Worm (Caenorhabditis elegans) whole organism, L1 larva: ENCODE results near the gene gcy-37.
A peak's percentile ranks its signal among the peaks of the same experiment; 100 is the strongest.

Source experiments
- C16A3.4 ChIP-seq: fragments of 150-350 bp; optimal IDR thresholded peaks from 2 replicates; lab custom pipeline; 2014; ENCODE audit warnings: missing biosample characterization, missing genetic modification characterization
- Y116A8C.19 ChIP-seq: sonication (generic microtip); optimal IDR thresholded peaks from 2 replicates; lab custom pipeline; 2016; ENCODE audit warnings: missing compliant biosample characterization, missing genetic modification characterization, borderline replicate concordance
- aha-1 ChIP-seq: fragments of 150-350 bp; optimal IDR thresholded peaks from 2 replicates; lab custom pipeline; 2014; ENCODE audit warnings: missing biosample characterization, missing genetic modification characterization
- alr-1 ChIP-seq: fragments of 200-800 bp; sonication (Bioruptor generic); optimal IDR thresholded peaks from 2 replicates; lab custom pipeline; 2018; ENCODE audit warnings: borderline replicate concordance, mild to moderate bottlenecking, missing genetic modification characterization, missing compliant biosample characterization
- ama-1 ChIP-seq: fragments of 150-350 bp; optimal IDR thresholded peaks from 2 replicates; lab custom pipeline; 2014
- blmp-1 ChIP-seq: fragments of 150-350 bp; optimal IDR thresholded peaks from 2 replicates; lab custom pipeline; 2014; ENCODE audit warnings: missing biosample characterization, missing genetic modification characterization
- ceh-63 ChIP-seq: fragments of 200-800 bp; sonication (Bioruptor generic); optimal IDR thresholded peaks from 2 replicates; lab custom pipeline; 2018; ENCODE audit warnings: mild to moderate bottlenecking, missing genetic modification characterization, missing compliant biosample characterization
- ceh-82 ChIP-seq, 3 experiments: fragments of 150-350 bp in 1 of 3; sonication (generic microtip) in 2 of 3; optimal IDR thresholded peaks; 2 replicates each; lab custom pipeline; 2014 to 2017; ENCODE audit warnings: missing biosample characterization in 3 of 3, missing genetic modification characterization in 3 of 3
- ceh-88 ChIP-seq: fragments of 200-800 bp; sonication (Bioruptor generic); IDR thresholded peaks from 2 replicates; pipeline ENCODE4 v1.3.6; 2022; ENCODE audit warnings: missing genetic modification characterization, missing compliant biosample characterization
- dsc-1 ChIP-seq: sonication (generic microtip); optimal IDR thresholded peaks from 2 replicates; lab custom pipeline; 2016; ENCODE audit warnings: mild to moderate bottlenecking, missing genetic modification characterization, missing compliant biosample characterization
- efl-1 ChIP-seq, 4 experiments: fragments of 150-350 bp; optimal IDR thresholded peaks in 3 of 4; peaks in 1 of 4; 1 replicate in 1 of 4; 2 replicates in 3 of 4; lab custom pipeline; 2014; ENCODE audit warnings: missing biosample characterization in 2 of 4, missing genetic modification characterization in 2 of 4, missing genetic modification reagents in 2 of 4
- efl-3 ChIP-seq: fragments of 200-800 bp; sonication (Bioruptor generic); optimal IDR thresholded peaks from 2 replicates; lab custom pipeline; 2018; ENCODE audit warnings: mild to moderate bottlenecking, missing genetic modification characterization, missing compliant biosample characterization
- egl-13 ChIP-seq: sonication (generic microtip); optimal IDR thresholded peaks from 2 replicates; lab custom pipeline; 2016; ENCODE audit warnings: missing genotype, missing genetic modification reagents, missing genetic modification characterization, missing compliant biosample characterization
- egl-27 ChIP-seq, 2 experiments: fragments of 150-350 bp in 1 of 2; sonication (generic microtip); optimal IDR thresholded peaks; 3 replicates each; lab custom pipeline; 2017 to 2018; ENCODE audit warnings: missing biosample characterization in 2 of 2, missing genetic modification characterization in 2 of 2, missing genetic modification reagents in 2 of 2
- elt-2 ChIP-seq: sonication (generic microtip); optimal IDR thresholded peaks from 2 replicates; lab custom pipeline; 2016; ENCODE audit warnings: missing genetic modification characterization, mild to moderate bottlenecking, inconsistent platforms, missing compliant biosample characterization, missing genetic modification reagents
- elt-3 ChIP-seq, 6 experiments: fragments of 150-350 bp in 1 of 6; sonication (generic microtip); optimal IDR thresholded peaks; 2 replicates each; lab custom pipeline; 2017 to 2018; ENCODE audit warnings: missing biosample characterization in 6 of 6, missing genetic modification characterization in 6 of 6, inconsistent platforms in 1 of 6
- ets-5 ChIP-seq: fragments of 200-800 bp; sonication (Bioruptor generic); IDR thresholded peaks from 2 replicates; pipeline ENCODE4 v1.3.6; 2022; ENCODE audit warnings: missing genetic modification characterization, missing compliant biosample characterization
- fkh-4 ChIP-seq: sonication (generic microtip); optimal IDR thresholded peaks from 2 replicates; lab custom pipeline; 2016; ENCODE audit warnings: missing compliant biosample characterization, missing genetic modification characterization, borderline replicate concordance
- fkh-8 ChIP-seq: sonication (generic microtip); optimal IDR thresholded peaks from 2 replicates; lab custom pipeline; 2016; ENCODE audit warnings: mild to moderate bottlenecking, missing genetic modification characterization, missing compliant biosample characterization
- fos-1 ChIP-seq: fragments of 150-350 bp; optimal IDR thresholded peaks from 2 replicates; lab custom pipeline; 2014; ENCODE audit warnings: missing biosample characterization, missing genetic modification characterization
- grh-1 ChIP-seq: fragments of 200-800 bp; sonication (Bioruptor generic); IDR thresholded peaks from 2 replicates; pipeline ENCODE4 v1.3.6; 2022; ENCODE audit warnings: missing genetic modification reagents, missing genetic modification characterization, missing compliant biosample characterization
- hlh-17 ChIP-seq: fragments of 200-800 bp; sonication (Bioruptor generic); optimal IDR thresholded peaks from 2 replicates; lab custom pipeline; 2018; ENCODE audit warnings: missing genetic modification characterization, mild to moderate bottlenecking, missing compliant biosample characterization, moderate library complexity, borderline replicate concordance
- hlh-4 ChIP-seq: sonication (generic microtip); optimal IDR thresholded peaks from 2 replicates; lab custom pipeline; 2016; ENCODE audit warnings: mild to moderate bottlenecking, missing genetic modification characterization, missing compliant biosample characterization
- irx-1 ChIP-seq: sonication (generic microtip); optimal IDR thresholded peaks from 2 replicates; lab custom pipeline; 2016; ENCODE audit warnings: missing genetic modification characterization, missing compliant biosample characterization
- jun-1 ChIP-seq: fragments of 150-350 bp; optimal IDR thresholded peaks from 2 replicates; lab custom pipeline; 2014; ENCODE audit warnings: missing biosample characterization, missing genetic modification reagents, missing genetic modification characterization
- lin-13 ChIP-seq: fragments of 150-350 bp; optimal IDR thresholded peaks from 2 replicates; lab custom pipeline; 2014; ENCODE audit warnings: missing biosample characterization, missing genetic modification reagents, missing genetic modification characterization
- lin-15B ChIP-seq: fragments of 150-350 bp; sonication (generic microtip); optimal IDR thresholded peaks from 3 replicates; lab custom pipeline; 2014; ENCODE audit warnings: missing biosample characterization, missing genetic modification characterization
- lin-35 ChIP-seq, 2 experiments: fragments of 150-350 bp; optimal IDR thresholded peaks; 2 replicates each; lab custom pipeline; 2014; ENCODE audit warnings: missing biosample characterization in 2 of 2, missing genetic modification characterization in 2 of 2, missing genetic modification reagents in 2 of 2
- lin-39 ChIP-seq: fragments of 150-350 bp; optimal IDR thresholded peaks from 2 replicates; lab custom pipeline; 2014; ENCODE audit warnings: missing biosample characterization, missing genetic modification reagents, missing genetic modification characterization
- mab-9 ChIP-seq: fragments of 200-800 bp; sonication (Bioruptor generic); IDR thresholded peaks from 2 replicates; pipeline ENCODE4 v1.3.6; 2022; ENCODE audit warnings: missing genetic modification reagents, missing genetic modification characterization, missing compliant biosample characterization
- mdl-1 ChIP-seq, 2 experiments: fragments of 150-350 bp; optimal IDR thresholded peaks; 2 replicates each; lab custom pipeline; 2014 to 2017; ENCODE audit warnings: missing biosample characterization in 2 of 2, missing genetic modification characterization in 2 of 2, inconsistent platforms in 1 of 2
- mef-2 ChIP-seq: fragments of 150-350 bp; optimal IDR thresholded peaks from 2 replicates; lab custom pipeline; 2014; ENCODE audit warnings: missing biosample characterization, missing genetic modification characterization
- mep-1 ChIP-seq: fragments of 150-350 bp; optimal IDR thresholded peaks from 2 replicates; lab custom pipeline; 2014; ENCODE audit warnings: missing biosample characterization, missing genetic modification characterization
- nhr-11 ChIP-seq: fragments of 150-350 bp; optimal IDR thresholded peaks from 2 replicates; lab custom pipeline; 2014; ENCODE audit warnings: missing biosample characterization, missing genetic modification characterization
- nhr-19 ChIP-seq: fragments of 200-800 bp; sonication (Bioruptor generic); conservative IDR thresholded peaks from 2 replicates; pipeline ENCODE4 v1.3.6; 2022; ENCODE audit warnings: missing genetic modification characterization, missing compliant biosample characterization
- nhr-20 ChIP-seq: sonication (generic microtip); optimal IDR thresholded peaks from 2 replicates; lab custom pipeline; 2016; ENCODE audit warnings: mild to moderate bottlenecking, missing genetic modification characterization, missing compliant biosample characterization
- nhr-237 ChIP-seq: fragments of 150-350 bp; optimal IDR thresholded peaks from 2 replicates; lab custom pipeline; 2014; ENCODE audit warnings: missing biosample characterization, missing genetic modification characterization
- nhr-28 ChIP-seq: fragments of 150-350 bp; optimal IDR thresholded peaks from 2 replicates; lab custom pipeline; 2014; ENCODE audit warnings: missing biosample characterization, missing genetic modification characterization
- nhr-76 ChIP-seq: sonication (generic microtip); optimal IDR thresholded peaks from 2 replicates; lab custom pipeline; 2017; ENCODE audit warnings: missing biosample characterization, missing genetic modification characterization
- nhr-84 ChIP-seq: sonication (generic microtip); optimal IDR thresholded peaks from 2 replicates; lab custom pipeline; 2017; ENCODE audit warnings: missing biosample characterization, missing genetic modification characterization
- nhr-90 ChIP-seq: sonication (generic microtip); optimal IDR thresholded peaks from 2 replicates; lab custom pipeline; 2016; ENCODE audit warnings: mild to moderate bottlenecking, missing genetic modification characterization, missing compliant biosample characterization; ENCODE audit not compliant: poor library complexity
- pqm-1 ChIP-seq: sonication (generic microtip); optimal IDR thresholded peaks from 3 replicates; lab custom pipeline; 2017; ENCODE audit warnings: missing biosample characterization, missing genetic modification characterization
- rnt-1 ChIP-seq: sonication (generic microtip); optimal IDR thresholded peaks from 2 replicates; lab custom pipeline; 2016; ENCODE audit warnings: mild to moderate bottlenecking, missing genetic modification characterization, moderate library complexity, missing compliant biosample characterization
- skn-1 ChIP-seq: fragments of 150-350 bp; optimal IDR thresholded peaks from 2 replicates; lab custom pipeline; 2014; ENCODE audit warnings: missing biosample characterization, missing genetic modification characterization
- swsn-7 ChIP-seq: sonication (generic microtip); optimal IDR thresholded peaks from 2 replicates; lab custom pipeline; 2016; ENCODE audit warnings: missing genetic modification characterization, missing compliant biosample characterization
- tlp-1 ChIP-seq: fragments of 150-350 bp; optimal IDR thresholded peaks from 2 replicates; lab custom pipeline; 2014; ENCODE audit warnings: missing biosample characterization, missing genetic modification characterization
- unc-130 ChIP-seq: fragments of 150-350 bp; optimal IDR thresholded peaks from 2 replicates; lab custom pipeline; 2017; ENCODE audit warnings: missing biosample characterization, missing genetic modification characterization, inconsistent platforms
- unc-30 ChIP-seq: sonication (generic microtip); optimal IDR thresholded peaks from 2 replicates; lab custom pipeline; 2017; ENCODE audit warnings: missing biosample characterization, missing genetic modification characterization
- unc-86 ChIP-seq: sonication (generic microtip); optimal IDR thresholded peaks from 2 replicates; lab custom pipeline; 2016; ENCODE audit warnings: missing genetic modification characterization, missing compliant biosample characterization
- vab-15 ChIP-seq: sonication (generic microtip); optimal IDR thresholded peaks from 2 replicates; lab custom pipeline; 2017; ENCODE audit warnings: missing genotype, mild to moderate bottlenecking, missing genetic modification characterization, missing compliant biosample characterization
- zag-1 ChIP-seq: fragments of 150-350 bp; optimal IDR thresholded peaks from 2 replicates; lab custom pipeline; 2014; ENCODE audit warnings: missing biosample characterization, missing genetic modification characterization
- zip-4 ChIP-seq: fragments of 200-800 bp; sonication (Bioruptor generic); optimal IDR thresholded peaks from 2 replicates; lab custom pipeline; 2018; ENCODE audit warnings: mild to moderate bottlenecking, missing genetic modification characterization, moderate library complexity, missing compliant biosample characterization
- ztf-11 ChIP-seq, 2 experiments: sonication (generic microtip); optimal IDR thresholded peaks; 2 replicates each; lab custom pipeline; 2016 to 2017; ENCODE audit warnings: missing genetic modification characterization in 2 of 2, missing biosample characterization in 1 of 2, missing compliant biosample characterization in 1 of 2

The gcy-37 gene

ce11 chrIV:2149247-2149756 lies 9.7 kb downstream of the gcy-37 start, which contains the start of gene C54E4.5:
C54E4.5 (minus strand) TSS chrIV:2149297.
- TF ChIP-seq rnt-1 (tag; lab: Kevin White, UChicago) (peak; percentile 3), nhr-90 (tag; lab: Kevin White, UChicago) (peak; percentile 53), pqm-1 (tag; lab: Kevin White, UChicago) (no peak), blmp-1 (tag; lab: Kevin White, UChicago) (peak; percentile 78), swsn-7 (tag; lab: Kevin White, UChicago) (no peak), zag-1 (tag; lab: Kevin White, UChicago) (no peak), fkh-4 (tag; lab: Kevin White, UChicago) (no peak), aha-1 (tag; lab: Kevin White, UChicago) (no peak), elt-2 (tag; lab: Kevin White, UChicago) (no peak), ceh-82 (tag; optimal IDR thresholded peaks at IDR 0.05; lab: Kevin White, UChicago) (no peak), nhr-19 (peak; percentile 45), grh-1 (GFP tag; lab: Robert Waterston, UW) (peak; percentile 96), unc-130 (tag; lab: Kevin White, UChicago) (no peak), lin-39 (tag; lab: Kevin White, UChicago) (no peak), ets-5 (no peak), lin-35 (GFP tag; optimal IDR thresholded peaks at IDR 0.05; lab: Kevin White, UChicago) (peak in 1 of 2 experiments; percentile 46), unc-30 (no peak), ama-1 (lab: Kevin White, UChicago) (no peak), alr-1 (tag; lab: Kevin White, UChicago) (no peak), nhr-11 (tag; lab: Kevin White, UChicago) (no peak), Y116A8C.19 (no peak), jun-1 (tag; lab: Kevin White, UChicago) (no peak), vab-15 (tag; lab: Kevin White, UChicago) (no peak), mep-1 (tag; lab: Kevin White, UChicago) (peak; percentile 41), C16A3.4 (tag; lab: Kevin White, UChicago) (no peak), ceh-88 (GFP tag; lab: Robert Waterston, UW) (no peak), elt-3 (tag; optimal IDR thresholded peaks at IDR 0.05; lab: Kevin White, UChicago) (peak in 4 of 6 experiments; percentile 64 to 98 (median 72)), hlh-4 (tag; lab: Kevin White, UChicago) (no peak), skn-1 (tag; lab: Kevin White, UChicago) (peak; percentile 14), mdl-1 (tag; optimal IDR thresholded peaks at IDR 0.05; lab: Kevin White, UChicago) (peak in 1 of 2 experiments; percentile 50), ztf-11 (tag; optimal IDR thresholded peaks at IDR 0.05; lab: Kevin White, UChicago) (no peak), fkh-8 (tag; lab: Kevin White, UChicago) (no peak), efl-1 (optimal IDR thresholded peaks at IDR 0.05; lab: Kevin White, UChicago) (no peak), efl-1 (GFP tag; optimal IDR thresholded peaks at IDR 0.05 in 1 of 2; lab: Kevin White, UChicago) (no peak), mab-9 (GFP tag; lab: Robert Waterston, UW) (no peak), nhr-28 (no peak), unc-86 (tag; lab: Kevin White, UChicago) (no peak), egl-27 (tag; optimal IDR thresholded peaks at IDR 0.05; lab: Kevin White, UChicago) (no peak), nhr-20 (tag; lab: Kevin White, UChicago) (peak; percentile 70), mef-2 (tag; lab: Kevin White, UChicago) (no peak), nhr-84 (tag; lab: Kevin White, UChicago) (no peak), lin-15B (tag; lab: Kevin White, UChicago) (no peak), fos-1 (tag; lab: Kevin White, UChicago) (no peak), egl-13 (tag; lab: Kevin White, UChicago) (no peak), efl-3 (GFP tag; lab: Kevin White, UChicago) (no peak), zip-4 (GFP tag; lab: Kevin White, UChicago) (no peak), dsc-1 (tag; lab: Kevin White, UChicago) (no peak), ceh-63 (no peak), irx-1 (tag; lab: Kevin White, UChicago) (no peak), nhr-76 (no peak), tlp-1 (tag; lab: Kevin White, UChicago) (no peak), lin-13 (GFP tag; lab: Kevin White, UChicago) (peak; percentile 4), nhr-237 (no peak), hlh-17 (GFP tag; lab: Kevin White, UChicago) (no peak)
